Worm (Caenorhabditis elegans): ENCODE data around the gene apd-3.
"Not testable (repeated sequence)": the region's sequence is repeated elsewhere in the genome, so short reads cannot be mapped to it uniquely, and the experiment has no call there.

The apd-3 gene

DNA sequence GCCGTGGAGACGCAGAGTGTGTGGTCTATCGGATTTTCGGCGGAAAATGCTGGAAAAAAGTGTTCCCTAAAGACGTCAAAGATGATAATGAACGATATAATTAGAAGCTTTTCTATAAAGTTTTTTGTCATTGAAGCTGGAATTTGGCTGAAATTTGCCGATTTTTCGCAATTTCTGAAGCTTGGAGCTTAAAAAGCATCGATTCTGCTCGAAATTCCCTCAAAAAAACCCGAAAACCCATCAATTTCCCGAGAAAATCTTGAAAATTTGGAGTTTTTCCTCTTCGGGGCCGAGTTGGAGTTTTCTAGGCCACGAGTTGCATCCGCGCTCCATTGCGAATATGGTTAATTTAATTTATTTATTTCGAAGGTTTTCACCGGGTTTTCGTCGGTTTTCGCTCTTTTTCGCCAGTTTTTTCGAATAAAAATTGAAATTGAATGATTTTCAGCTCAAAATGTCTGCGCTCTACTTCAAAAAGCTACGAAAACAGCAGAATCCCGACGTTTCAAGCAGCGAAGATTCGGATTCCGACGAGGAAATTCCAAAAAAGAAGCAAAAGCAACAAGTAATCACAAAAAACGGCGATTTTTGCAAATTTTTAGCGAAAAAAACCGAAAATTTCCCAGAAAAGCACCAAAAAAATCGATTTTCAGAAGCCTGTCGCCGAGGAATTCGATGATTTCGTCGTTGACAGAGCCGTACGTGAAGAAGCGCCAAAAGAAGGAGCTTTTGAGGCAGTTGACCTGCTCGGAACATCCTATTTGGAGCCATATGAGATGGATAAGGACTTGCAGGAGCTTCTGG lies 43.5 kb downstream of the apd-3 start, which contains the start of the genes col-71 and Y49F6B.2 (continued):
- peak; percentile 68 for TF ChIP-seq lin-39 (tag; optimal IDR thresholded peaks at IDR 0.05)
- TF ChIP-seq nhr-25 (tag; optimal IDR thresholded peaks at IDR 0.05) = no peak
- TF ChIP-seq zag-1 (tag; optimal IDR thresholded peaks at IDR 0.05) = no peak
- no peak for TF ChIP-seq fkh-2 (tag; optimal IDR thresholded peaks at IDR 0.05)

DNA sequence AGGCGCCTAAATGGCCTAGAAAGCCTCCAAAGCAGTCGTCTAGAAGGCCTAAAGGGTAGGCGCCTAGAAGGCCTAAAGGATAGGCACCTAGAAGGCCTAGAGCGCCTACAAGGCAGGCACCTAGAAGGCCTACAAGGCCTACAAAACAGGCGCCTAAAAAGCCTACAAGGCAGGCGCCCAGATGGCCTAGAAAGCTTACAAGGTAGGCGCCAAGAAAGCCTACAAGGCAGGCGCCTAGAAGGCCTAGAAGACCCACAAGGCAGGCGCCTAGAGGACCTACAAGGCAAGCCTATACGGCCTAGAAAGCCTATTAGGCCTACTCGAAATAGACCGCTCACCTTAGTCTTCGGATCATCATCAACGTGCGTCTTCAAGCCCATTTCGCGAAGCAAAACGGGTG lies 44.2 kb downstream of the apd-3 start:
- TF ChIP-seq sea-2 (GFP tag; optimal IDR thresholded peaks at IDR 0.05) (no peak), ZK546.5 (tag; optimal IDR thresholded peaks at IDR 0.05) (no peak), egl-5 (tag; optimal IDR thresholded peaks at IDR 0.05) (no peak), nhr-77 (tag; optimal IDR thresholded peaks at IDR 0.05) (no peak), ceh-28 (tag; optimal IDR thresholded peaks at IDR 0.05) (no peak), hmg-11 (tag; optimal IDR thresholded peaks at IDR 0.05) (no peak), R02D3.7 (tag; optimal IDR thresholded peaks at IDR 0.05) (no peak), nhr-76 (tag; optimal IDR thresholded peaks at IDR 0.05) (no peak), elt-3 (tag; optimal IDR thresholded peaks at IDR 0.05) (no peak), fos-1 (tag; optimal IDR thresholded peaks at IDR 0.05) (no peak), jun-1 (tag; optimal IDR thresholded peaks at IDR 0.05) (no peak), nfya-1 (tag; optimal IDR thresholded peaks at IDR 0.05; ENCODE audit: insufficient read depth) (no peak), lin-15B (tag; optimal IDR thresholded peaks at IDR 0.05) (no peak), ceh-82 (tag; optimal IDR thresholded peaks at IDR 0.05) (no peak)

- TF ChIP-seq fkh-10 (GFP tag; optimal IDR thresholded peaks at IDR 0.05) = no peak
- TF ChIP-seq ztf-4 (tag; optimal IDR thresholded peaks at IDR 0.05) = no peak
- TF ChIP-seq lin-39 (tag; optimal IDR thresholded peaks at IDR 0.05) = no peak
- TF ChIP-seq unc-39 (tag; optimal IDR thresholded peaks at IDR 0.05) = no peak
- no peak for TF ChIP-seq nhr-28 (tag; optimal IDR thresholded peaks at IDR 0.05)
- TF ChIP-seq mml-1 (tag; optimal IDR thresholded peaks at IDR 0.05) = no peak
- no peak for TF ChIP-seq eor-1 (tag; optimal IDR thresholded peaks at IDR 0.05)
- TF ChIP-seq elt-1 (tag; optimal IDR thresholded peaks at IDR 0.05) = no peak
- no peak for TF ChIP-seq sea-2 (GFP tag; optimal IDR thresholded peaks at IDR 0.05)
- TF ChIP-seq hmg-11 (tag; optimal IDR thresholded peaks at IDR 0.05) = no peak
- no peak for TF ChIP-seq unc-62 (GFP tag; optimal IDR thresholded peaks at IDR 0.05)
- no peak for TF ChIP-seq nhr-77 (tag; optimal IDR thresholded peaks at IDR 0.05)
Observed at ce11 chrII:3500373-3500772, 45.9 kb downstream of the apd-3 start.

ce11 chrII:3499386-3499785 lies 46.8 kb downstream of the apd-3 start, which contains the start of gene Y49F6B.9:
TSS of gene Y49F6B.9 (minus strand) at chrII:3499387.
- TF ChIP-seq ama-1 (optimal IDR thresholded peaks at IDR 0.05) (no peak), nhr-77 (tag; optimal IDR thresholded peaks at IDR 0.05) (no peak), jun-1 (tag; optimal IDR thresholded peaks at IDR 0.05) (no peak), fos-1 (tag; optimal IDR thresholded peaks at IDR 0.05) (no peak)

DNA sequence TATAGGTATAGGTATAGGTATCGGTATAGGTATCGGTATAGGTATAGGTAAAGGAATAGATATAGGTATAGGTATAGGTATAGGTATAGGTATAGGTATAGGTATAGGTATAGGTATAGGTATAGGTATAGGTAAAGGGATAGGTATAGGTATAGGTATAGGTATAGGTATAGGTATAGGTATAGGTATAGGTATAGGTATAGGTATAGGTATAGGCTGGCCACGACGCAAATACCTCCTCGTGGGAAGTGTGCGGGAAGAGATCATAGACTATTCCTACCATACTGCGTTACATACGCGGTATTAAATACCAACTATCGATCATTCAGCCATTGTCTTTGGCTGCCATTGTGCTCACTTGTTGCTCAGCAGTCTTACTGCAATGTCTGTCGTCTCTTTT lies 55.4 kb downstream of the apd-3 start, which contains the start of gene fbxb-112:
Gene fbxb-112 (plus strand): TSS at position 301 of the 400 bp plus-strand sequence.
- not testable (repeated sequence) for TF ChIP-seq R02D3.7 (tag; optimal IDR thresholded peaks at IDR 0.05); nhr-43 (tag; optimal IDR thresholded peaks at IDR 0.05; ENCODE audit: poor library complexity, severe bottlenecking); nhr-11 (tag; optimal IDR thresholded peaks at IDR 0.05)
